Worm (Caenorhabditis elegans) whole organism, L3 larva: ENCODE data around the gene K02C4.2.

Experiments
- R02D3.7 ChIP-seq: fragments of 150-350 bp; optimal IDR thresholded peaks from 2 replicates; lab custom pipeline; 2014; ENCODE audit warnings: missing biosample characterization, missing genetic modification characterization
- ZK546.5 ChIP-seq: sonication (generic microtip); optimal IDR thresholded peaks from 2 replicates; lab custom pipeline; 2017; ENCODE audit warnings: missing biosample characterization, missing genetic modification characterization
- ama-1 ChIP-seq: fragments of 150-350 bp; optimal IDR thresholded peaks from 2 replicates; lab custom pipeline; 2018
- ceh-16 ChIP-seq: sonication (generic microtip); optimal IDR thresholded peaks from 2 replicates; lab custom pipeline; 2017; ENCODE audit warnings: missing biosample characterization, missing genetic modification characterization
- ceh-28 ChIP-seq: fragments of 150-350 bp; optimal IDR thresholded peaks from 2 replicates; lab custom pipeline; 2014; ENCODE audit warnings: missing biosample characterization, missing genetic modification reagents, missing genetic modification characterization
- ceh-82 ChIP-seq: fragments of 150-350 bp; optimal IDR thresholded peaks from 2 replicates; lab custom pipeline; 2014; ENCODE audit warnings: missing biosample characterization, missing genetic modification characterization
- ceh-9 ChIP-seq: sonication (generic microtip); optimal IDR thresholded peaks from 2 replicates; lab custom pipeline; 2018; ENCODE audit warnings: missing biosample characterization, missing genetic modification characterization
- daf-12 ChIP-seq: fragments of 150-350 bp; optimal IDR thresholded peaks from 2 replicates; lab custom pipeline; 2014; ENCODE audit warnings: missing biosample characterization, missing genetic modification reagents, missing genetic modification characterization
- egl-27 ChIP-seq: sonication (generic microtip); optimal IDR thresholded peaks from 4 replicates; lab custom pipeline; 2017; ENCODE audit warnings: missing biosample characterization, missing genetic modification reagents, missing genetic modification characterization
- egl-5 ChIP-seq: fragments of 150-350 bp; optimal IDR thresholded peaks from 2 replicates; lab custom pipeline; 2017; ENCODE audit warnings: missing biosample characterization, missing genetic modification reagents, missing genetic modification characterization, inconsistent platforms
- elt-1 ChIP-seq: fragments of 150-350 bp; optimal IDR thresholded peaks from 2 replicates; lab custom pipeline; 2014; ENCODE audit warnings: missing biosample characterization, missing genetic modification characterization
- elt-2 ChIP-seq: sonication (generic microtip); optimal IDR thresholded peaks from 2 replicates; lab custom pipeline; 2016; ENCODE audit warnings: missing genetic modification reagents, mild to moderate bottlenecking, missing genetic modification characterization, missing compliant biosample characterization
- eor-1 ChIP-seq, 2 experiments: fragments of 150-350 bp; optimal IDR thresholded peaks; 2 replicates each; lab custom pipeline; 2014 to 2018; ENCODE audit warnings: missing biosample characterization in 2 of 2, missing genetic modification characterization in 2 of 2
- fkh-10 ChIP-seq: sonication (generic microtip); optimal IDR thresholded peaks from 2 replicates; lab custom pipeline; 2017; ENCODE audit warnings: missing biosample characterization, missing genetic modification reagents, missing genetic modification characterization
- fos-1 ChIP-seq: fragments of 150-350 bp; optimal IDR thresholded peaks from 2 replicates; lab custom pipeline; 2014; ENCODE audit warnings: missing biosample characterization, missing genetic modification characterization
- hmg-11 ChIP-seq: sonication (generic microtip); optimal IDR thresholded peaks from 2 replicates; lab custom pipeline; 2016; ENCODE audit warnings: missing genetic modification characterization, missing compliant biosample characterization
- jun-1 ChIP-seq: fragments of 150-350 bp; optimal IDR thresholded peaks from 2 replicates; lab custom pipeline; 2014; ENCODE audit warnings: missing biosample characterization, missing genetic modification reagents, missing genetic modification characterization
- lin-15B ChIP-seq: fragments of 150-350 bp; optimal IDR thresholded peaks from 2 replicates; lab custom pipeline; 2014; ENCODE audit warnings: missing biosample characterization, missing genetic modification characterization
- lin-39 ChIP-seq: fragments of 150-350 bp; optimal IDR thresholded peaks from 2 replicates; lab custom pipeline; 2018; ENCODE audit warnings: missing biosample characterization, missing genetic modification reagents, missing genetic modification characterization
- lsy-12 ChIP-seq: sonication (generic microtip); optimal IDR thresholded peaks from 2 replicates; lab custom pipeline; 2016; ENCODE audit warnings: mild to moderate bottlenecking, missing genetic modification characterization, missing compliant biosample characterization
- mdl-1 ChIP-seq: fragments of 150-350 bp; optimal IDR thresholded peaks from 2 replicates; lab custom pipeline; 2014; ENCODE audit warnings: missing biosample characterization, missing genetic modification characterization
- mml-1 ChIP-seq: fragments of 150-350 bp; sonication (generic microtip); optimal IDR thresholded peaks from 3 replicates; lab custom pipeline; 2014; ENCODE audit warnings: missing biosample characterization, missing genetic modification characterization
- nfya-1 ChIP-seq: sonication (generic microtip); optimal IDR thresholded peaks from 2 replicates; lab custom pipeline; 2017; ENCODE audit warnings: missing genetic modification characterization, mild to moderate bottlenecking, missing compliant biosample characterization, antibody characterized with exemption, moderate library complexity; ENCODE audit not compliant: insufficient read depth
- nhr-11 ChIP-seq: fragments of 150-350 bp; optimal IDR thresholded peaks from 2 replicates; lab custom pipeline; 2014; ENCODE audit warnings: missing biosample characterization, missing genetic modification characterization
- nhr-12 ChIP-seq: fragments of 150-350 bp; optimal IDR thresholded peaks from 2 replicates; lab custom pipeline; 2014; ENCODE audit warnings: missing biosample characterization, missing genetic modification characterization
- nhr-23 ChIP-seq: fragments of 150-350 bp; optimal IDR thresholded peaks from 2 replicates; lab custom pipeline; 2014; ENCODE audit warnings: missing biosample characterization, missing genetic modification reagents, missing genetic modification characterization
- nhr-25 ChIP-seq: sonication (generic microtip); optimal IDR thresholded peaks from 2 replicates; lab custom pipeline; 2017; ENCODE audit warnings: missing biosample characterization, missing genetic modification characterization
- nhr-28 ChIP-seq: fragments of 150-350 bp; optimal IDR thresholded peaks from 2 replicates; lab custom pipeline; 2014; ENCODE audit warnings: missing biosample characterization, missing genetic modification characterization
- nhr-43 ChIP-seq: sonication (generic microtip); optimal IDR thresholded peaks from 2 replicates; lab custom pipeline; 2016; ENCODE audit warnings: mild to moderate bottlenecking, missing genetic modification characterization, missing compliant biosample characterization; ENCODE audit not compliant: poor library complexity, severe bottlenecking
- nhr-67 ChIP-seq: fragments of 150-350 bp; optimal IDR thresholded peaks from 2 replicates; lab custom pipeline; 2014; ENCODE audit warnings: missing biosample characterization, missing genetic modification characterization
- nhr-76 ChIP-seq: fragments of 150-350 bp; sonication (generic microtip); optimal IDR thresholded peaks from 5 replicates; lab custom pipeline; 2014; ENCODE audit warnings: missing biosample characterization, missing genetic modification characterization
- nhr-77 ChIP-seq: fragments of 150-350 bp; optimal IDR thresholded peaks from 2 replicates; lab custom pipeline; 2014; ENCODE audit warnings: missing biosample characterization, missing genetic modification characterization
- pha-4 ChIP-seq: fragments of 150-350 bp; optimal IDR thresholded peaks from 2 replicates; lab custom pipeline; 2014; ENCODE audit warnings: missing biosample characterization, missing genetic modification reagents, missing genetic modification characterization
- pqm-1 ChIP-seq: fragments of 150-350 bp; optimal IDR thresholded peaks from 2 replicates; lab custom pipeline; 2017; ENCODE audit warnings: missing biosample characterization, missing genetic modification characterization, inconsistent platforms
- sea-2 ChIP-seq: fragments of 150-350 bp; sonication (generic microtip); optimal IDR thresholded peaks from 4 replicates; lab custom pipeline; 2014; ENCODE audit warnings: missing biosample characterization, missing genetic modification reagents, missing genetic modification characterization
- skn-1 ChIP-seq: fragments of 150-350 bp; optimal IDR thresholded peaks from 2 replicates; lab custom pipeline; 2014; ENCODE audit warnings: missing biosample characterization, missing genetic modification characterization
- snpc-4 ChIP-seq: fragments of 150-350 bp; optimal IDR thresholded peaks from 2 replicates; lab custom pipeline; 2014; ENCODE audit warnings: missing biosample characterization, missing genetic modification characterization
- tbx-2 ChIP-seq: sonication (generic microtip); optimal IDR thresholded peaks from 2 replicates; lab custom pipeline; 2016; ENCODE audit warnings: mild to moderate bottlenecking, missing genetic modification characterization, missing compliant biosample characterization
- unc-39 ChIP-seq: sonication (generic microtip); optimal IDR thresholded peaks from 4 replicates; lab custom pipeline; 2017; ENCODE audit warnings: missing biosample characterization, missing genetic modification characterization
- unc-62 ChIP-seq: fragments of 150-350 bp; sonication (generic microtip); optimal IDR thresholded peaks from 4 replicates; lab custom pipeline; 2014; ENCODE audit warnings: missing biosample characterization, missing genetic modification reagents, missing genetic modification characterization
- zag-1 ChIP-seq: fragments of 150-350 bp; optimal IDR thresholded peaks from 2 replicates; lab custom pipeline; 2014; ENCODE audit warnings: missing biosample characterization, missing genetic modification characterization
- ztf-11 ChIP-seq: fragments of 150-350 bp; optimal IDR thresholded peaks from 2 replicates; lab custom pipeline; 2014; ENCODE audit warnings: missing biosample characterization, missing genetic modification characterization
- ztf-4 ChIP-seq: fragments of 150-350 bp; optimal IDR thresholded peaks from 2 replicates; lab custom pipeline; 2014; ENCODE audit warnings: missing biosample characterization, missing genetic modification characterization

K02C4.2 gene

DNA sequence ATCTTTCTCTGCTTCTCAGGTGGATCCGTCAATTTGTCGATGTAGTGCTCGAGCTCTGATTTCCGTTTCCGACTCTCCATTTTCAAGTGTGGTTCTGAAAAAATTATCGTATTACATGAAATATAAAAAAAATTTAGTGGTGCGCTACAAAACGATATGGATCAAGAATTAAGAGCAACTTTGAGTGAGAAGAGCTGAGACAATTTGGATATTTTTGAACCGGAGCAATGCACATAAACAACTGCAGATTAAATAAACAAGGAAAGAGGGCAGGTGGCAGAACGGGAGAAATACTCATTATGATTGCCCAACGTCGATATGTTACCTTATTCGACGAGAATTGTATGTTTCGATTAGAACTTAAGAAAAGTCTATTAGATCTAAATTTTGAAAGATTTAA, 47.9 kb upstream of the K02C4.2 start, which contains the start of gene swsn-7:
Gene swsn-7 (minus strand): TSS at position 101 of the 400 bp plus-strand sequence.
- TF ChIP-seq ZK546.5 (tag; lab: Kevin White, UChicago) (no peak), ama-1 (no peak), elt-2 (tag; lab: Kevin White, UChicago) (no peak), hmg-11 (no peak), eor-1 (tag; optimal IDR thresholded peaks at IDR 0.05; lab: Kevin White, UChicago) (no peak), egl-5 (tag; lab: Kevin White, UChicago) (no peak), nhr-76 (tag; lab: Kevin White, UChicago) (no peak), nhr-12 (tag; lab: Kevin White, UChicago) (no peak), egl-27 (tag; lab: Kevin White, UChicago) (no peak), skn-1 (tag; lab: Kevin White, UChicago) (no peak), nhr-11 (tag; lab: Kevin White, UChicago) (no peak), sea-2 (GFP tag; lab: Kevin White, UChicago) (no peak), ztf-4 (tag; lab: Kevin White, UChicago) (no peak), nhr-28 (tag; lab: Kevin White, UChicago) (no peak)

DNA sequence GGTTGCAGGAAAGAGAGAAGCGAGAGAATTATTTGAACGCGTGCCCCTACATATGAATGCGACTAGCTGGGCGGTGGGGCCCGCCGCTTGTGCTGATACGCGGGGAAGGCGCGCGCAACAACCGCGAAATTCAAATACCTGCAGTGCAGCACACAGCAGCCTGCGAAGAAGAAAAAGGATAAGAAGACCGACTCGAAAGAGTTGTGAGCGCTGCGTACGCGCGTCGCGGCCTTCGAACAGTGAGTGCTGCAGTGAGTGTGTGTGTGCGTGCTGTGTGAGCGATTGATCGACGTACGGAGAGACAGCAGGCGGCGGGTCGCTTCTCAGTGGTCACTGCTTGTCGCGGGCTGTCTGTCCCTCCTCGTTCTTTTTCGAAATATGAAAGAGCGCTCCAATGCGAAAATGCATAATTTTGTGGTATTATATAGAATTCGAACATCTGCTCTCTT, 47.3 kb upstream of the K02C4.2 start:
- TF ChIP-seq ceh-28 (tag; lab: Kevin White, UChicago) (peak; percentile 78), nhr-25 (tag; lab: Kevin White, UChicago) (peak; percentile 50), lin-15B (tag; lab: Kevin White, UChicago) (peak; percentile 95), nhr-77 (no peak), lsy-12 (tag; lab: Kevin White, UChicago) (peak; percentile 82), nhr-23 (tag; lab: Kevin White, UChicago) (peak; percentile 70), nhr-28 (tag; lab: Kevin White, UChicago) (no peak), skn-1 (tag; lab: Kevin White, UChicago) (peak; percentile 60), mdl-1 (peak; percentile 18), R02D3.7 (tag; lab: Kevin White, UChicago) (peak; percentile 73), nhr-67 (tag; lab: Kevin White, UChicago) (no peak), nhr-43 (tag; lab: Kevin White, UChicago) (peak; percentile 73), ztf-4 (tag; lab: Kevin White, UChicago) (no peak), unc-39 (tag; lab: Kevin White, UChicago) (no peak), snpc-4 (tag; lab: Kevin White, UChicago) (peak; percentile 81), ceh-82 (tag; lab: Kevin White, UChicago) (peak; percentile 43), jun-1 (tag; lab: Kevin White, UChicago) (peak; percentile 89), elt-1 (tag; lab: Kevin White, UChicago) (no peak), pqm-1 (tag; lab: Kevin White, UChicago) (peak; percentile 45), nfya-1 (tag; lab: Kevin White, UChicago) (peak; percentile 93), nhr-12 (tag; lab: Kevin White, UChicago) (no peak), mml-1 (tag; lab: Kevin White, UChicago) (no peak), tbx-2 (tag; lab: Kevin White, UChicago) (peak; percentile 77), egl-27 (tag; lab: Kevin White, UChicago) (peak; percentile 79), ZK546.5 (tag; lab: Kevin White, UChicago) (no peak), egl-5 (tag; lab: Kevin White, UChicago) (peak; percentile 35), elt-2 (tag; lab: Kevin White, UChicago) (peak; percentile 88), lin-39 (tag; lab: Kevin White, UChicago) (peak; percentile 91), zag-1 (tag; lab: Kevin White, UChicago) (no peak), pha-4 (peak; percentile 67), ama-1 (peak; percentile 59), ztf-11 (tag; lab: Kevin White, UChicago) (no peak), ceh-16 (tag; lab: Kevin White, UChicago) (no peak), unc-62 (GFP tag; lab: Kevin White, UChicago) (peak; percentile 37), nhr-11 (tag; lab: Kevin White, UChicago) (peak; percentile 19), fos-1 (peak; percentile 36), fkh-10 (GFP tag; lab: Kevin White, UChicago) (peak; percentile 68), sea-2 (GFP tag; lab: Kevin White, UChicago) (peak; percentile 5), ceh-9 (tag; lab: Kevin White, UChicago) (no peak), daf-12 (tag; lab: Kevin White, UChicago) (no peak), hmg-11 (peak; percentile 98)
- TF ChIP-seq, all 47 proteins: peak for 27
